Fruit fly (Drosophila melanogaster) whole organism, prepupa: ENCODE measurements around the gene NC2beta.

Source experiments
- CG11902 ChIP-seq: fragments of 200-800 bp; sonication (Bioruptor generic); optimal IDR thresholded peaks from 3 replicates; lab custom pipeline; 2016; ENCODE audit warnings: missing biosample characterization, missing genetic modification characterization
- Ets21C ChIP-seq: fragments of 200-800 bp; sonication (Bioruptor generic); optimal IDR thresholded peaks from 3 replicates; lab custom pipeline; 2016; ENCODE audit warnings: missing biosample characterization, missing genetic modification characterization
- Lpt ChIP-seq: fragments of 200-800 bp; sonication (Bioruptor generic); optimal IDR thresholded peaks from 3 replicates; lab custom pipeline; 2016; ENCODE audit warnings: missing biosample characterization, missing genetic modification characterization

- no peak for TF ChIP-seq Lpt (GFP tag; lab: Kevin White, UChicago)
- no peak for TF ChIP-seq Ets21C
- no peak for TF ChIP-seq CG11902
Observed at dm6 chr2L:15007331-15007863, at the start of gene NC2beta, which contains the start of gene Ankrd49.
